Fruit fly (Drosophila melanogaster): Measurements from ENCODE around the gene CG34279.

The CG34279 gene

DNA sequence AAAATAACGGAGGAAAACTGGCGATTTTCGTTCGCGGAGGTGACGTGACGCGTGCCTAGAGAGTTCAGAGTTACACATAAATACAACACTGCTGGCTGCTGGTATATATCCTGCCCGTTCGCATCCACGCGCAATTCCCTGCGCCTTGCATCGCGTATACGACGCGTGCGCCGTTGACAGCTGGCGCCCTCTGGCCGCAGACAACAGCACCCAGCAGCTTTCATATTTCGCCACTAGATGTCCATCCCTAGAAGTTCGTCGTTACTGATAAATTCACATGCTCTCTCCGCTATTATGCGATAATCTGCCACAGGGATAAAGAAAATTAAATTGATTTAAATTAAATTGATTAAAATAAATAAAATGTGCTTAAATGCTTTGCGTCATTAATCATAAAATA is 654 bp downstream of the CG34279 start, which contains the start of gene Sur-8 (continued):
- TF ChIP-seq chif (GFP tag; optimal IDR thresholded peaks at IDR 0.05) (peak; percentile 17 to 74), CG8089 (GFP tag; optimal IDR thresholded peaks at IDR 0.05) (peak; percentile 53), repo (GFP tag; optimal IDR thresholded peaks at IDR 0.05) (peak; percentile 25), Ada2b (GFP tag; IDR thresholded peaks at IDR 0.05) (peak; percentile 69), chm (GFP tag; IDR thresholded peaks at IDR 0.05) (no peak), dysf (GFP tag; IDR thresholded peaks at IDR 0.05) (peak; percentile 76), h (optimal IDR thresholded peaks at IDR 0.05) (no peak), CG33213 (GFP tag; optimal IDR thresholded peaks at IDR 0.05) (peak; percentile 67), Lim3 (GFP tag; IDR thresholded peaks at IDR 0.05) (no peak), gem (tag; optimal IDR thresholded peaks at IDR 0.05) (peak; percentile 56), kah (GFP tag; optimal IDR thresholded peaks at IDR 0.05) (no peak), CG32772 (GFP tag; IDR thresholded peaks at IDR 0.05) (peak; percentile 29; the same call in 1 of the 2 replicates), CG7839 (tag; optimal IDR thresholded peaks at IDR 0.05) (peak; percentile 69), CG9932 (GFP tag; IDR thresholded peaks at IDR 0.05) (peak; percentile 82), CG9876 (GFP tag; optimal IDR thresholded peaks at IDR 0.05) (peak; percentile 60), CG10431 (GFP tag; optimal IDR thresholded peaks at IDR 0.05) (peak; percentile 39), CG10209 (GFP tag; optimal IDR thresholded peaks at IDR 0.05) (peak; percentile 54), Asciz (GFP tag; optimal IDR thresholded peaks at IDR 0.05) (no peak), psq (GFP tag; optimal IDR thresholded peaks at IDR 0.05) (no peak), BtbVII (GFP tag; optimal IDR thresholded peaks at IDR 0.05) (peak; percentile 25), pros (GFP tag; optimal IDR thresholded peaks at IDR 0.05) (no peak), CG6813 (GFP tag; optimal IDR thresholded peaks at IDR 0.05) (peak; percentile 1), CG18764 (GFP tag; optimal IDR thresholded peaks at IDR 0.05) (peak; percentile 27), CG9215 (GFP tag; IDR thresholded peaks at IDR 0.05) (0 out of 2 replicates have a peak, but pooled peaks have one; percentile 21), CG10979 (tag; optimal IDR thresholded peaks at IDR 0.05) (peak; percentile 88), Spps (tag; optimal IDR thresholded peaks at IDR 0.05) (no peak), MBD-R2 (GFP tag; IDR thresholded peaks at IDR 0.05) (peak; percentile 55; the same call in 1 of the 2 replicates), bab2 (GFP tag; optimal IDR thresholded peaks at IDR 0.05) (peak; percentile 70), Usf (GFP tag; optimal IDR thresholded peaks at IDR 0.05) (no peak), CG3163 (GFP tag; optimal IDR thresholded peaks at IDR 0.05) (peak; percentile 7), onecut (GFP tag; IDR thresholded peaks at IDR 0.05) (peak; percentile 73), nau (GFP tag; optimal IDR thresholded peaks at IDR 0.05) (peak; percentile 30), klu (GFP tag; IDR thresholded peaks at IDR 0.05) (no peak), CG10959 (GFP tag; IDR thresholded peaks at IDR 0.05) (peak; percentile 29; the same call in 1 of the 2 replicates), pho (GFP tag; optimal IDR thresholded peaks at IDR 0.05) (peak; percentile 1), CG6765 (GFP tag; optimal IDR thresholded peaks at IDR 0.05) (peak; percentile 63), CG2116 (GFP tag; optimal IDR thresholded peaks at IDR 0.05) (peak; percentile 54), mld (GFP tag; IDR thresholded peaks at IDR 0.05; ENCODE audit: partially characterized antibody) (peak; percentile 11; the same call in 1 of the 3 replicates), tup (GFP tag; optimal IDR thresholded peaks at IDR 0.05) (no peak), Oaz (GFP tag; IDR thresholded peaks at IDR 0.05) (0 out of 2 replicates have a peak, but pooled peaks have one; percentile 45), CG13123 (GFP tag; optimal IDR thresholded peaks at IDR 0.05) (peak; percentile 38), nmo (GFP tag; optimal IDR thresholded peaks at IDR 0.05) (peak; percentile 44), Ssrp (tag; optimal IDR thresholded peaks at IDR 0.05) (no peak), Med (GFP tag) (peak; percentile 99), CG5245 (GFP tag; optimal IDR thresholded peaks at IDR 0.05) (peak; percentile 79), CG13296 (GFP tag; optimal IDR thresholded peaks at IDR 0.05) (no peak), Awh (GFP tag; IDR thresholded peaks at IDR 0.05) (no peak), zfh2 (GFP tag; optimal IDR thresholded peaks at IDR 0.05) (peak; percentile 13), Camta (GFP tag; optimal IDR thresholded peaks at IDR 0.05) (peak; percentile 45), Doc3 (GFP tag; IDR thresholded peaks at IDR 0.05; ENCODE audit: partially characterized antibody) (no peak), wek (GFP tag; optimal IDR thresholded peaks at IDR 0.05) (peak; percentile 25)

Measured in whole organism, embryonic.